Worm (Caenorhabditis elegans): ENCODE data around the gene sel-8.

ce11 chrIII:3652427-3652826 is 25.5 kb upstream of the sel-8 start:
- no peak for TF ChIP-seq aptf-3 (GFP tag; IDR thresholded peaks at IDR 0.05)
- no peak for TF ChIP-seq him-1 (tag; optimal IDR thresholded peaks at IDR 0.05)
- TF ChIP-seq ama-1 (optimal IDR thresholded peaks at IDR 0.05), result no peak
- no peak for TF ChIP-seq ama-1 (GFP tag; optimal IDR thresholded peaks at IDR 0.05)
- no peak for TF ChIP-seq lin-35 (GFP tag; optimal IDR thresholded peaks at IDR 0.05)
- no peak for TF ChIP-seq ccch-3 (GFP tag; optimal IDR thresholded peaks at IDR 0.05)
- no peak for TF ChIP-seq lag-1 (GFP tag; IDR thresholded peaks at IDR 0.05)
- TF ChIP-seq F52B5.7 (tag; optimal IDR thresholded peaks at IDR 0.05), result no peak
- TF ChIP-seq snpc-3.4 (tag; optimal IDR thresholded peaks at IDR 0.05), result no peak
- no peak for TF ChIP-seq rpc-1 (optimal IDR thresholded peaks at IDR 0.05)
- no peak for TF ChIP-seq rpc-1 (tag; optimal IDR thresholded peaks at IDR 0.05)
- no peak for TF ChIP-seq madf-8 (GFP tag; conservative IDR thresholded peaks at IDR 0.05)
- TF ChIP-seq ceh-58 (GFP tag; IDR thresholded peaks at IDR 0.05), result no peak
- no peak for TF ChIP-seq Y67H2A.10 (GFP tag; conservative IDR thresholded peaks at IDR 0.05)

Measured in whole organism, young adult.